Fruit fly (Drosophila melanogaster): ENCODE data around the gene CG31673.
A peak's percentile ranks its signal among the peaks of the same experiment; 100 is the strongest.

Gene CG31673

DNA sequence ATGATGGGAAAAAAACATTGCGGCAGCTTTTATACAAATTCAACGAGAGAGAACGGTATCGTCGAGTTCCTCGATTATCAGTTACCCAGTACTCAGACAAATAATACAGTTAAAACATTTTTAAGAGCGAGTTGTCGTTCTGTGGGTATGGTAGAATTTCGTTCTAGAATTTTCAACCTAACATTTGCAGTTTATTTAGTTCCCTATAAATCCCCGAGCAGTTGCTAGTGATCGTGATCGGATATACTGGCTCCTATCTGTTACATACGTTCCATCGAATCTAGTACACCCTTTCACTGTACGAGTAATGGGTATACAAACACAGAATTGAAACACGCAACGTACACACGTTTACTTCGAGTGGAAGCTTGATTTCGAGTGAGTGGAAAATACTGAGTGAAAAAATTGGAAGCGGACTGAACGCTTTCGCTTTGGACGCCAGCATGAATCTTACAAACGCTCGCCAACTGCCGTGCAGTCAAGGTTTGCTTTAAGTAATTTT lies 35.4 kb downstream of the CG31673 start, which contains the start of gene CG9338 (continued):
- peak; percentile 79 for TF ChIP-seq Sox102F (GFP tag; optimal IDR thresholded peaks at IDR 0.05)
- TF ChIP-seq D19A (tag; optimal IDR thresholded peaks at IDR 0.05), result peak; percentile 74
- TF ChIP-seq Spps (tag; optimal IDR thresholded peaks at IDR 0.05), result peak; percentile 85
- no peak for TF ChIP-seq CG3065 (GFP tag; optimal IDR thresholded peaks at IDR 0.05)
- peak; percentile 71 for TF ChIP-seq Hsf (GFP tag; optimal IDR thresholded peaks at IDR 0.05)
- TF ChIP-seq Med (GFP tag), result peak; percentile 97
- TF ChIP-seq lola (GFP tag; optimal IDR thresholded peaks at IDR 0.05), result peak in 1 of 3 experiments; percentile 57
- peak; percentile 67 for TF ChIP-seq da (GFP tag; optimal IDR thresholded peaks at IDR 0.05)
- peak; percentile 93 for TF ChIP-seq CG9215 (GFP tag; IDR thresholded peaks at IDR 0.05)
- TF ChIP-seq CG10274 (GFP tag; optimal IDR thresholded peaks at IDR 0.05), result peak; percentile 85
- no peak for TF ChIP-seq CG10959 (GFP tag; IDR thresholded peaks at IDR 0.05)
- TF ChIP-seq CG13775 (GFP tag; optimal IDR thresholded peaks at IDR 0.05), result peak; percentile 73
- TF ChIP-seq wor (GFP tag; IDR thresholded peaks at IDR 0.05), result peak; percentile 67
- peak; percentile 67 for TF ChIP-seq tin (GFP tag; optimal IDR thresholded peaks at IDR 0.05)
- TF ChIP-seq CG12104 (GFP tag; optimal IDR thresholded peaks at IDR 0.05), result peak; percentile 74
- peak; percentile 85 for TF ChIP-seq Rfx (GFP tag; IDR thresholded peaks at IDR 0.05)
- TF ChIP-seq Aef1 (GFP tag; IDR thresholded peaks at IDR 0.05), result peak; percentile 75; the same call in 2 of the 3 replicates
- peak; percentile 87 for TF ChIP-seq Gug (GFP tag; IDR thresholded peaks at IDR 0.05)
- TF ChIP-seq CG11723 (GFP tag; optimal IDR thresholded peaks at IDR 0.05), result peak; percentile 70
- TF ChIP-seq phol (tag; optimal IDR thresholded peaks at IDR 0.05), result peak; percentile 94
- peak; percentile 76 for TF ChIP-seq CG9932 (GFP tag; IDR thresholded peaks at IDR 0.05)
- TF ChIP-seq pho (GFP tag; optimal IDR thresholded peaks at IDR 0.05), result peak; percentile 82
- TF ChIP-seq gfzf (GFP tag; optimal IDR thresholded peaks at IDR 0.05), result no peak
- TF ChIP-seq CG9797 (GFP tag; optimal IDR thresholded peaks at IDR 0.05), result peak; percentile 37
- TF ChIP-seq CG18599 (GFP tag; optimal IDR thresholded peaks at IDR 0.05), result peak; percentile 96
- no peak for TF ChIP-seq Elba2 (GFP tag; optimal IDR thresholded peaks at IDR 0.05)
- peak; percentile 94 for TF ChIP-seq cwo (GFP tag; optimal IDR thresholded peaks at IDR 0.05)
- no peak for TF ChIP-seq HLHmδ (GFP tag; optimal IDR thresholded peaks at IDR 0.05)
- peak; percentile 87 for TF ChIP-seq gem (tag; optimal IDR thresholded peaks at IDR 0.05)
- peak; percentile 84 for TF ChIP-seq mam (GFP tag; optimal IDR thresholded peaks at IDR 0.05)
- peak; percentile 60 for TF ChIP-seq CG17328 (GFP tag; IDR thresholded peaks at IDR 0.05)
- peak; percentile 96 for TF ChIP-seq CG18262 (tag; optimal IDR thresholded peaks at IDR 0.05)
- TF ChIP-seq C15 (GFP tag; IDR thresholded peaks at IDR 0.05), result peak; percentile 17; the same call in 1 of the 3 replicates
- TF ChIP-seq CG15011 (GFP tag; optimal IDR thresholded peaks at IDR 0.05), result peak; percentile 89
- peak; percentile 88 for TF ChIP-seq sd (tag; optimal IDR thresholded peaks at IDR 0.05)
- TF ChIP-seq Hr39 (optimal IDR thresholded peaks at IDR 0.05), result no peak
- peak; percentile 63 for TF ChIP-seq onecut (GFP tag; IDR thresholded peaks at IDR 0.05)
- TF ChIP-seq ash1 (GFP tag; optimal IDR thresholded peaks at IDR 0.05), result peak; percentile 46
- TF ChIP-seq NC2α (GFP tag; optimal IDR thresholded peaks at IDR 0.05), result peak; percentile 41
- TF ChIP-seq jumu (GFP tag; optimal IDR thresholded peaks at IDR 0.05), result peak; percentile 73
- TF ChIP-seq CG17912 (GFP tag; optimal IDR thresholded peaks at IDR 0.05), result no peak
- TF ChIP-seq cas (GFP tag; IDR thresholded peaks at IDR 0.05), result peak; percentile 61; the same call in 1 of the 2 replicates
- no peak for TF ChIP-seq Dfd (GFP tag; optimal IDR thresholded peaks at IDR 0.05)
- peak; percentile 74 for TF ChIP-seq CG9727 (GFP tag; optimal IDR thresholded peaks at IDR 0.05)
- peak; percentile 44; the same call in 1 of the 2 replicates for TF ChIP-seq Bgb (GFP tag; IDR thresholded peaks at IDR 0.05; ENCODE audit: partially characterized antibody)
- no peak for TF ChIP-seq D (optimal IDR thresholded peaks at IDR 0.05)
- peak; percentile 86 for TF ChIP-seq D (GFP tag; optimal IDR thresholded peaks at IDR 0.05)
- TF ChIP-seq CG10462 (GFP tag; optimal IDR thresholded peaks at IDR 0.05), result peak; percentile 52
- TF ChIP-seq CG9876 (GFP tag; optimal IDR thresholded peaks at IDR 0.05), result peak; percentile 46
- peak; percentile 92 for TF ChIP-seq Six4 (GFP tag; optimal IDR thresholded peaks at IDR 0.05)
- TF ChIP-seq CG13123 (GFP tag; optimal IDR thresholded peaks at IDR 0.05), result peak; percentile 47

All from whole organism, embryonic.